Worm (Caenorhabditis elegans) whole organism, L4/young adult: ENCODE measurements around the gene C29F9.6.

Experiments used
- W03F9.2 ChIP-seq: fragments of 150-350 bp; optimal IDR thresholded peaks from 2 replicates; lab custom pipeline; 2014; ENCODE audit warnings: missing biosample characterization, missing genetic modification characterization
- dao-5 ChIP-seq: sonication (generic microtip); optimal IDR thresholded peaks from 2 replicates; lab custom pipeline; 2016; ENCODE audit warnings: missing genotype, missing genetic modification characterization, moderate library complexity, missing compliant biosample characterization
- him-1 ChIP-seq: sonication (generic microtip); optimal IDR thresholded peaks from 2 replicates; lab custom pipeline; 2016; ENCODE audit warnings: missing genotype, missing genetic modification reagents, missing genetic modification characterization, missing compliant biosample characterization

DNA sequence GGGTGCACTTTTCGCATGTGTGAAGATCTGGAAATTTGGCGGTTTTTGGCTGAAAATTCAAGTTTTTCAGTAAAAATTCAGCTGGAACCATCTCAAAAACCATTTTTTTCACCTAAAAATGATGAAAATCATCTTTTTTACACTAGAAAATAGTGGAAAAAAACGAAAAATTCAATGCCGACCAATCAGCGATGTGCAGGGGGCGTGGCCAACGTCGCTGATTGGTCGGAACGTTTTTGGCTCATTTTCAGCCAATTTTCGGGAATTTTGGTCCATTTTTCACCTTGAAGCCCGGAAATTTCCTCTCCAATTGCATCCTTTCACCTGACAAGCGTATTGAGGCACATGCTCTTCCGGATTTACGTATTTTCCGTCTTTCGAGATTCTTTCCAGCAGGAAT is 30.3 kb upstream of the C29F9.6 start:
- TF ChIP-seq W03F9.2 (tag; lab: Kevin White, UChicago) (no peak), him-1 (tag; lab: Kevin White, UChicago) (no peak), dao-5 (tag; lab: Kevin White, UChicago) (no peak)
